In genomic region chr3R:30570554-30571141, dm6 we compare ENCODE assay signal across 3 fruit fly cellular contexts.
TF ChIP-seq lines count a peak whose summit lies in the region.

No protein-coding gene starts in this region.

TF ChIP-seq in whole organism, embryonic, 481 proteins besides CTCF, POLR2A, EP300 and RAD21 (continued from another document and continues in another):
- peak; percentile 51 for TF ChIP-seq crc (GFP tag; optimal IDR thresholded peaks at IDR 0.05; lab: Kevin White, UChicago)
- TF ChIP-seq ewg (GFP tag; optimal IDR thresholded peaks at IDR 0.05; lab: Kevin White, UChicago), result peak; percentile 56
- TF ChIP-seq CG2889 (GFP tag; IDR thresholded peaks at IDR 0.05; lab: Robert Waterston, UW), result peak; percentile 42; the same call in 1 of the 3 replicates
- TF ChIP-seq CG18619 (GFP tag; optimal IDR thresholded peaks at IDR 0.05; lab: Kevin White, UChicago), result peak; percentile 45
- TF ChIP-seq zen2 (GFP tag; IDR thresholded peaks at IDR 0.05; lab: Robert Waterston, UW; ENCODE audit: partially characterized antibody), result no peak
- TF ChIP-seq Mrtf (GFP tag; IDR thresholded peaks at IDR 0.05; lab: Robert Waterston, UW), result peak; percentile 74
- TF ChIP-seq CG31365 (tag; optimal IDR thresholded peaks at IDR 0.05; lab: Kevin White, UChicago), result peak; percentile 48
- TF ChIP-seq CG1602 (GFP tag; optimal IDR thresholded peaks at IDR 0.05; lab: Kevin White, UChicago), result peak; percentile 71
- peak; percentile 83 for TF ChIP-seq lmd (GFP tag; IDR thresholded peaks at IDR 0.05; lab: Robert Waterston, UW)
- TF ChIP-seq caup (GFP tag; optimal IDR thresholded peaks at IDR 0.05; lab: Kevin White, UChicago; ENCODE audit: severe bottlenecking), result peak; percentile 59
- peak; percentile 62; the same call in 1 of the 3 replicates for TF ChIP-seq ken (GFP tag; IDR thresholded peaks at IDR 0.05; lab: Robert Waterston, UW)
- peak; percentile 40; the same call in 1 of the 2 replicates for TF ChIP-seq CG10321 (GFP tag; IDR thresholded peaks at IDR 0.05; lab: Robert Waterston, UW)
- no peak for TF ChIP-seq Tbp (GFP tag; optimal IDR thresholded peaks at IDR 0.05; lab: Kevin White, UChicago)
- peak; percentile 87 for TF ChIP-seq Xrp1 (GFP tag; IDR thresholded peaks at IDR 0.05; lab: Robert Waterston, UW)
- peak; percentile 39 for TF ChIP-seq CG6654 (GFP tag; optimal IDR thresholded peaks at IDR 0.05; lab: Kevin White, UChicago)
- no peak for TF ChIP-seq yki (optimal IDR thresholded peaks at IDR 0.05; lab: Kevin White, UChicago)
- TF ChIP-seq kay (GFP tag; optimal IDR thresholded peaks at IDR 0.05; lab: Kevin White, UChicago), result peak; percentile 45
- TF ChIP-seq z (GFP tag; IDR thresholded peaks at IDR 0.05; lab: Robert Waterston, UW), result no peak
- no peak for TF ChIP-seq Dip2 (GFP tag; IDR thresholded peaks at IDR 0.05; lab: Robert Waterston, UW)
- TF ChIP-seq bcd (GFP tag; optimal IDR thresholded peaks at IDR 0.05; lab: Kevin White, UChicago), result peak; percentile 75
- no peak for TF ChIP-seq al (GFP tag; IDR thresholded peaks at IDR 0.05; lab: Robert Waterston, UW)
- TF ChIP-seq Ets97D (GFP tag; optimal IDR thresholded peaks at IDR 0.05; lab: Kevin White, UChicago), result no peak
- TF ChIP-seq danr (GFP tag; IDR thresholded peaks at IDR 0.05; lab: Robert Waterston, UW), result peak; percentile 41; the same call in 1 of the 2 replicates
- TF ChIP-seq cwo (GFP tag; optimal IDR thresholded peaks at IDR 0.05; lab: Kevin White, UChicago), result no peak
- TF ChIP-seq CHES-1-like (GFP tag; optimal IDR thresholded peaks at IDR 0.05; lab: Kevin White, UChicago), result peak; percentile 44
- peak; percentile 62 for TF ChIP-seq trem (tag; optimal IDR thresholded peaks at IDR 0.05; lab: Kevin White, UChicago)
- peak; percentile 86 for TF ChIP-seq CG2678 (tag; optimal IDR thresholded peaks at IDR 0.05; lab: Kevin White, UChicago)
- TF ChIP-seq NC2β (GFP tag; optimal IDR thresholded peaks at IDR 0.05; lab: Kevin White, UChicago), result peak; percentile 62
- TF ChIP-seq CG11695 (GFP tag; IDR thresholded peaks at IDR 0.05; lab: Robert Waterston, UW), result peak; percentile 78
- TF ChIP-seq nerfin-2 (GFP tag; IDR thresholded peaks at IDR 0.05; lab: Robert Waterston, UW; ENCODE audit: partially characterized antibody), result no peak
- TF ChIP-seq slp2 (GFP tag; optimal IDR thresholded peaks at IDR 0.05; lab: Kevin White, UChicago), result peak; percentile 23
- TF ChIP-seq Ssrp (tag; optimal IDR thresholded peaks at IDR 0.05; lab: Kevin White, UChicago), result peak; percentile 84
- TF ChIP-seq CG12744 (GFP tag; optimal IDR thresholded peaks at IDR 0.05; lab: Kevin White, UChicago), result peak; percentile 22
- TF ChIP-seq dpn (GFP tag; optimal IDR thresholded peaks at IDR 0.05; lab: Kevin White, UChicago), result peak; percentile 67 to 76
- TF ChIP-seq CG1603 (tag; optimal IDR thresholded peaks at IDR 0.05; lab: Kevin White, UChicago), result peak; percentile 96
- TF ChIP-seq CG7271 (tag; optimal IDR thresholded peaks at IDR 0.05; lab: Kevin White, UChicago), result no peak
- TF ChIP-seq Ptx1 (GFP tag; IDR thresholded peaks at IDR 0.05; lab: Robert Waterston, UW), result peak; percentile 87
- no peak for TF ChIP-seq Hey (tag; optimal IDR thresholded peaks at IDR 0.05; lab: Kevin White, UChicago)
- peak; percentile 54 for TF ChIP-seq wek (GFP tag; optimal IDR thresholded peaks at IDR 0.05; lab: Kevin White, UChicago)
- TF ChIP-seq CG10267 (tag; optimal IDR thresholded peaks at IDR 0.05; lab: Kevin White, UChicago), result peak; percentile 76
- no peak; the same call in 1 of the 2 replicates for TF ChIP-seq CG4404 (GFP tag; IDR thresholded peaks at IDR 0.05; lab: Robert Waterston, UW)
- no peak for TF ChIP-seq Poxn (GFP tag; IDR thresholded peaks at IDR 0.05; lab: Robert Waterston, UW)
- TF ChIP-seq aop (GFP tag; IDR thresholded peaks at IDR 0.05; lab: Robert Waterston, UW), result no peak

TF ChIP-seq in whole organism, prepupa, 60 proteins besides CTCF, POLR2A, EP300 and RAD21 (continued from another document):
- TF ChIP-seq CG6276 (GFP tag; optimal IDR thresholded peaks at IDR 0.05; lab: Kevin White, UChicago) (peak; percentile 80), dac (GFP tag; optimal IDR thresholded peaks at IDR 0.05; lab: Kevin White, UChicago) (peak; percentile 66), CG4318 (GFP tag; optimal IDR thresholded peaks at IDR 0.05; lab: Kevin White, UChicago) (peak; percentile 82), spab (GFP tag; optimal IDR thresholded peaks at IDR 0.05; lab: Kevin White, UChicago) (peak; percentile 83), Eip78C (GFP tag; lab: Kevin White, UChicago) (peak; percentile 98), eg (GFP tag; IDR thresholded peaks at IDR 0.05; lab: Robert Waterston, UW) (no peak; the same call in none of the 3 replicates), CG7368 (GFP tag; optimal IDR thresholded peaks at IDR 0.05; lab: Kevin White, UChicago) (peak; percentile 86), CG32006 (GFP tag; optimal IDR thresholded peaks at IDR 0.05; lab: Kevin White, UChicago) (peak; percentile 90), Lpt (GFP tag; optimal IDR thresholded peaks at IDR 0.05; lab: Kevin White, UChicago) (peak; percentile 86), CG3919 (GFP tag; optimal IDR thresholded peaks at IDR 0.05; lab: Kevin White, UChicago) (peak; percentile 93), svp (GFP tag; lab: Kevin White, UChicago) (peak; percentile 96), CG6792 (GFP tag; optimal IDR thresholded peaks at IDR 0.05; lab: Kevin White, UChicago) (peak; percentile 92), cyc (GFP tag; optimal IDR thresholded peaks at IDR 0.05; lab: Kevin White, UChicago) (peak; percentile 94), net (GFP tag; optimal IDR thresholded peaks at IDR 0.05; lab: Kevin White, UChicago) (peak; percentile 82), CG11294 (GFP tag; IDR thresholded peaks at IDR 0.05; lab: Robert Waterston, UW) (peak; percentile 81), vri (GFP tag; optimal IDR thresholded peaks at IDR 0.05; lab: Kevin White, UChicago) (peak; percentile 88), OdsH (GFP tag; optimal IDR thresholded peaks at IDR 0.05; lab: Kevin White, UChicago) (peak; percentile 93), pdm3 (GFP tag; optimal IDR thresholded peaks at IDR 0.05; lab: Kevin White, UChicago) (peak; percentile 93), Hr38 (GFP tag; optimal IDR thresholded peaks at IDR 0.05; lab: Kevin White, UChicago) (no peak), CG9139 (GFP tag; optimal IDR thresholded peaks at IDR 0.05; lab: Kevin White, UChicago) (peak; percentile 74), CG11902 (GFP tag; optimal IDR thresholded peaks at IDR 0.05; lab: Kevin White, UChicago) (peak; percentile 81), Ets21C (GFP tag; optimal IDR thresholded peaks at IDR 0.05; lab: Kevin White, UChicago) (peak; percentile 88), CG1621 (tag; optimal IDR thresholded peaks at IDR 0.05; lab: Kevin White, UChicago) (peak; percentile 91), Hr39 (GFP tag; optimal IDR thresholded peaks at IDR 0.05; lab: Kevin White, UChicago) (peak; percentile 90), Ets96B (tag; optimal IDR thresholded peaks at IDR 0.05; lab: Kevin White, UChicago) (peak; percentile 90), Eip75B (GFP tag; optimal IDR thresholded peaks at IDR 0.05; lab: Kevin White, UChicago) (peak; percentile 93), CG8319 (GFP tag; optimal IDR thresholded peaks at IDR 0.05; lab: Kevin White, UChicago) (peak; percentile 87), CG6854 (GFP tag; optimal IDR thresholded peaks at IDR 0.05; lab: Kevin White, UChicago) (peak; percentile 81), CG3032 (tag; optimal IDR thresholded peaks at IDR 0.05; lab: Kevin White, UChicago) (peak; percentile 90), CG10631 (GFP tag; optimal IDR thresholded peaks at IDR 0.05; lab: Kevin White, UChicago) (peak; percentile 90), Hr4 (GFP tag; optimal IDR thresholded peaks at IDR 0.05; lab: Kevin White, UChicago) (peak; percentile 86), Sox102F (GFP tag; optimal IDR thresholded peaks at IDR 0.05; lab: Kevin White, UChicago) (peak; percentile 92), CG16779 (tag; optimal IDR thresholded peaks at IDR 0.05; lab: Kevin White, UChicago) (peak; percentile 78), CG10669 (GFP tag; optimal IDR thresholded peaks at IDR 0.05; lab: Kevin White, UChicago) (peak; percentile 89), CG34406 (GFP tag; optimal IDR thresholded peaks at IDR 0.05; lab: Kevin White, UChicago) (peak; percentile 88), Blimp-1 (GFP tag; optimal IDR thresholded peaks at IDR 0.05; lab: Kevin White, UChicago) (peak; percentile 73), CG31627 (GFP tag; optimal IDR thresholded peaks at IDR 0.05; lab: Kevin White, UChicago) (peak; percentile 92)
TF ChIP-seq in whole organism, prepupa: peak in this region for 57.

TF ChIP-seq in whole organism, wandering third instar larva, 38 proteins besides CTCF, POLR2A, EP300 and RAD21 (continued from another document):
- peak; percentile 27 for TF ChIP-seq Rel (GFP tag; optimal IDR thresholded peaks at IDR 0.05; lab: Kevin White, UChicago)
- TF ChIP-seq Rel (tag; optimal IDR thresholded peaks at IDR 0.05; lab: Kevin White, UChicago), result peak; percentile 43
- TF ChIP-seq dmrt93B (GFP tag; optimal IDR thresholded peaks at IDR 0.05; lab: Kevin White, UChicago), result peak; percentile 88
- TF ChIP-seq dl (GFP tag; optimal IDR thresholded peaks at IDR 0.05; lab: Kevin White, UChicago; ENCODE audit: insufficient read depth in 1 of 2, partially characterized antibody in 2 of 2), result peak in 1 of 2 experiments; percentile 24
- TF ChIP-seq woc (GFP tag; optimal IDR thresholded peaks at IDR 0.05; lab: Kevin White, UChicago), result peak; percentile 94
- peak; percentile 94 for TF ChIP-seq fru (GFP tag; optimal IDR thresholded peaks at IDR 0.05; lab: Kevin White, UChicago)
- TF ChIP-seq lola (GFP tag; optimal IDR thresholded peaks at IDR 0.05; lab: Kevin White, UChicago), result no peak
TF ChIP-seq in whole organism, wandering third instar larva: peak in this region for 25.
